Worm (Caenorhabditis elegans): ENCODE data around the gene cutc-1.
A peak's percentile ranks its signal among the peaks of the same experiment; 100 is the strongest.

cutc-1 gene

ce11 chrIII:8394374-8395302 lies 8.8 kb downstream of the cutc-1 start, which contains the start of gene ZK353.10:
Gene ZK353.10 (minus strand): TSS chrIII:8394424.
- TF ChIP-seq repo-1 (tag; optimal IDR thresholded peaks at IDR 0.05) = no peak
- no peak for TF ChIP-seq hmg-20 (GFP tag; IDR thresholded peaks at IDR 0.05)
- TF ChIP-seq chd-7 (tag; optimal IDR thresholded peaks at IDR 0.05) = no peak
- TF ChIP-seq sdz-38 (tag; optimal IDR thresholded peaks at IDR 0.05) = no peak
- no peak for TF ChIP-seq gei-17 (GFP tag; optimal IDR thresholded peaks at IDR 0.05)
- no peak for TF ChIP-seq unc-62 (GFP tag; optimal IDR thresholded peaks at IDR 0.05)
- no peak for TF ChIP-seq lsl-1 (GFP tag; optimal IDR thresholded peaks at IDR 0.05)

- no peak for TF ChIP-seq hlh-26 (GFP tag; conservative IDR thresholded peaks at IDR 0.05)
- TF ChIP-seq K12H6.12 (tag; optimal IDR thresholded peaks at IDR 0.05) = peak; percentile 22
- TF ChIP-seq B0261.1 (tag; optimal IDR thresholded peaks at IDR 0.05) = no peak
- no peak for TF ChIP-seq mel-28 (tag; optimal IDR thresholded peaks at IDR 0.05; ENCODE audit: borderline replicate concordance)
- no peak for TF ChIP-seq rcor-1 (GFP tag; IDR thresholded peaks at IDR 0.05)
- TF ChIP-seq attf-5 (GFP tag; optimal IDR thresholded peaks at IDR 0.05) = no peak
- TF ChIP-seq nfyb-1 (GFP tag; IDR thresholded peaks at IDR 0.05) = 0 out of 2 replicates have a peak, but pooled peaks have one; percentile 19
- TF ChIP-seq T07F8.4 (tag; optimal IDR thresholded peaks at IDR 0.05) = no peak
- TF ChIP-seq unc-62 (GFP tag; optimal IDR thresholded peaks at IDR 0.05) = no peak
- no peak for TF ChIP-seq F57A8.1 (GFP tag; optimal IDR thresholded peaks at IDR 0.05)
- no peak for TF ChIP-seq cebp-2 (GFP tag; IDR thresholded peaks at IDR 0.05)
- no peak for TF ChIP-seq F23B12.7 (tag; optimal IDR thresholded peaks at IDR 0.05; ENCODE audit: insufficient read depth)
- no peak for TF ChIP-seq ccch-3 (GFP tag; optimal IDR thresholded peaks at IDR 0.05)
- no peak for TF ChIP-seq ekl-4 (GFP tag; IDR thresholded peaks at IDR 0.05)
Observed at ce11 chrIII:8392307-8392706, 11.1 kb downstream of the cutc-1 start.

ce11 chrIII:8389539-8389938 lies 13.9 kb downstream of the cutc-1 start, which contains the start of gene ZK353.4:
Gene ZK353.4 (minus strand): TSS chrIII:8389639.
- TF ChIP-seq him-1 (tag; optimal IDR thresholded peaks at IDR 0.05) (no peak), dox-1 (GFP tag; IDR thresholded peaks at IDR 0.05) (no peak), ceh-40 (GFP tag; IDR thresholded peaks at IDR 0.05) (no peak), rpc-1 (optimal IDR thresholded peaks at IDR 0.05) (no peak), rpc-1 (tag; optimal IDR thresholded peaks at IDR 0.05) (no peak), D2030.7 (GFP tag; IDR thresholded peaks at IDR 0.05) (no peak), attf-3 (GFP tag; conservative IDR thresholded peaks at IDR 0.05) (no peak), attf-6 (GFP tag; IDR thresholded peaks at IDR 0.05) (no peak), sptf-2 (GFP tag; optimal IDR thresholded peaks at IDR 0.05) (no peak), madf-10 (tag; optimal IDR thresholded peaks at IDR 0.05) (no peak), mel-28 (tag; optimal IDR thresholded peaks at IDR 0.05; ENCODE audit: borderline replicate concordance) (no peak), aptf-3 (GFP tag; IDR thresholded peaks at IDR 0.05) (no peak), pbrm-1 (GFP tag; IDR thresholded peaks at IDR 0.05) (no peak), madf-8 (GFP tag; conservative IDR thresholded peaks at IDR 0.05) (no peak), zfh-2 (GFP tag; conservative IDR thresholded peaks at IDR 0.05) (no peak), lin-54 (GFP tag; optimal IDR thresholded peaks at IDR 0.05) (no peak), Y53F4B.3 (GFP tag; IDR thresholded peaks at IDR 0.05) (no peak), dpff-1 (tag; optimal IDR thresholded peaks at IDR 0.05) (no peak)

Measured in whole organism, young adult.